Worm (Caenorhabditis elegans) whole organism, mixed stage, embryonic: ENCODE results near the gene mtm-3.
"Not testable (repeated sequence)": the region's sequence is repeated elsewhere in the genome, so short reads cannot be mapped to it uniquely, and the experiment has no call there.

ENCODE experiments used
- bed-3 ChIP-seq: fragments of 200-800 bp; sonication (Bioruptor generic); optimal IDR thresholded peaks from 3 replicates; lab custom pipeline; 2018; ENCODE audit warnings: mild to moderate bottlenecking, missing genetic modification characterization, moderate library complexity, missing compliant biosample characterization
- elt-3 ChIP-seq: fragments of 150-350 bp; optimal IDR thresholded peaks from 2 replicates; lab custom pipeline; 2014; ENCODE audit warnings: missing biosample characterization, missing genetic modification characterization
- nhr-76 ChIP-seq: sonication (generic microtip); optimal IDR thresholded peaks from 2 replicates; lab custom pipeline; 2017; ENCODE audit warnings: missing biosample characterization, missing genetic modification characterization

- TF ChIP-seq bed-3 (GFP tag; lab: Kevin White, UChicago); elt-3 (tag; lab: Kevin White, UChicago); nhr-76: not testable (repeated sequence)
Measured at ce11 chrIII:3843514-3843913, 43.2 kb upstream of the mtm-3 start, which contains the start of gene C36A4.4.
